Worm (Caenorhabditis elegans) whole organism, midembryonic: ENCODE results near the gene C04G6.4.
"Not testable (repeated sequence)": the region's sequence is repeated elsewhere in the genome, so short reads cannot be mapped to it uniquely, and the experiment has no call there.

Experiments used
- T22C8.4 ChIP-seq: fragments of 200-800 bp; sonication (Bioruptor generic); IDR thresholded peaks from 2 replicates; pipeline ENCODE4 v1.3.6; 2022; ENCODE audit warnings: missing genetic modification characterization, missing compliant biosample characterization
- cog-1 ChIP-seq: sonication (generic microtip); optimal IDR thresholded peaks from 2 replicates; lab custom pipeline; 2016; ENCODE audit warnings: missing genetic modification characterization, missing compliant biosample characterization
- flt-1 ChIP-seq: fragments of 200-800 bp; sonication (Bioruptor generic); IDR thresholded peaks from 2 replicates; pipeline ENCODE4 v1.3.6; 2022; ENCODE audit warnings: missing genetic modification characterization, missing compliant biosample characterization
- klf-2 ChIP-seq: fragments of 200-800 bp; sonication (Bioruptor generic); conservative IDR thresholded peaks from 2 replicates; pipeline ENCODE4 v1.3.6; 2022; ENCODE audit warnings: missing genetic modification reagents, missing genetic modification characterization, missing compliant biosample characterization
- med-1 ChIP-seq: sonication (generic microtip); optimal IDR thresholded peaks from 2 replicates; lab custom pipeline; 2017; ENCODE audit warnings: missing genetic modification characterization, mild to moderate bottlenecking, missing compliant biosample characterization, antibody characterized with exemption, missing genetic modification reagents; ENCODE audit not compliant: insufficient read depth
- ref-1 ChIP-seq: fragments of 200-800 bp; sonication (Bioruptor generic); conservative IDR thresholded peaks from 2 replicates; pipeline ENCODE4 v1.3.6; 2022; ENCODE audit warnings: missing genetic modification reagents, missing genetic modification characterization, missing compliant biosample characterization
- tab-1 ChIP-seq: fragments of 200-800 bp; sonication (Bioruptor generic); IDR thresholded peaks from 2 replicates; pipeline ENCODE4 v1.3.6; 2022; ENCODE audit warnings: missing genetic modification characterization, missing compliant biosample characterization
- ztf-23 ChIP-seq: fragments of 200-800 bp; sonication (Bioruptor generic); IDR thresholded peaks from 2 replicates; pipeline ENCODE4 v1.3.6; 2022; ENCODE audit warnings: missing genetic modification reagents, missing genetic modification characterization, missing compliant biosample characterization
- ztf-29 ChIP-seq: fragments of 200-800 bp; sonication (Bioruptor generic); IDR thresholded peaks from 2 replicates; pipeline ENCODE4 v1.3.6; 2022; ENCODE audit warnings: missing genetic modification reagents, missing genetic modification characterization, missing compliant biosample characterization

C04G6.4 gene

ce11 chrII:5083341-5083740 lies at the start of gene C04G6.4:
Gene C04G6.4, minus strand, starts transcription at chrII:5083441.
- TF ChIP-seq klf-2 (GFP tag; lab: Robert Waterston, UW), result no peak
- no peak for TF ChIP-seq ztf-23 (GFP tag; lab: Robert Waterston, UW)
- TF ChIP-seq flt-1, result no peak
- no peak for TF ChIP-seq ztf-29 (GFP tag; lab: Robert Waterston, UW)
- TF ChIP-seq T22C8.4 (GFP tag; lab: Robert Waterston, UW), result no peak

ce11 chrII:5131800-5132199 lies 48.6 kb upstream of the C04G6.4 start:
- no peak for TF ChIP-seq T22C8.4 (GFP tag; lab: Robert Waterston, UW)
- TF ChIP-seq ztf-23 (GFP tag; lab: Robert Waterston, UW), result no peak
- no peak for TF ChIP-seq cog-1
- no peak for TF ChIP-seq klf-2 (GFP tag; lab: Robert Waterston, UW)
- TF ChIP-seq med-1 (GFP tag; lab: Kevin White, UChicago), result no peak
- TF ChIP-seq tab-1, result no peak
- TF ChIP-seq ref-1 (GFP tag; lab: Robert Waterston, UW), result no peak
- no peak for TF ChIP-seq ztf-29 (GFP tag; lab: Robert Waterston, UW)
- no peak for TF ChIP-seq flt-1

- TF ChIP-seq T22C8.4 (GFP tag; lab: Robert Waterston, UW) (no peak), tab-1 (no peak), flt-1 (no peak), klf-2 (GFP tag; lab: Robert Waterston, UW) (no peak), ztf-29 (GFP tag; lab: Robert Waterston, UW) (no peak), ref-1 (GFP tag; lab: Robert Waterston, UW) (no peak), cog-1 (no peak), med-1 (GFP tag; lab: Kevin White, UChicago) (no peak)
Measured at ce11 chrII:5130081-5130480, 46.8 kb upstream of the C04G6.4 start, which contains the start of gene lgc-56. Gene lgc-56, plus strand, starts transcription at chrII:5130381.

ce11 chrII:5120612-5121011 lies 37.4 kb upstream of the C04G6.4 start:
- no peak for TF ChIP-seq ref-1 (GFP tag; lab: Robert Waterston, UW)
- TF ChIP-seq tab-1, result no peak
- TF ChIP-seq klf-2 (GFP tag; lab: Robert Waterston, UW), result no peak
- TF ChIP-seq cog-1, result no peak
- TF ChIP-seq T22C8.4 (GFP tag; lab: Robert Waterston, UW), result no peak
- no peak for TF ChIP-seq med-1 (GFP tag; lab: Kevin White, UChicago)
- TF ChIP-seq ztf-29 (GFP tag; lab: Robert Waterston, UW), result no peak
- no peak for TF ChIP-seq ztf-23 (GFP tag; lab: Robert Waterston, UW)
- TF ChIP-seq flt-1, result no peak

ce11 chrII:5115733-5116132 lies 32.5 kb upstream of the C04G6.4 start, which contains the start of gene srsy-1:
Gene srsy-1, plus strand, starts transcription at chrII:5116033.
- TF ChIP-seq klf-2 (GFP tag; lab: Robert Waterston, UW), result no peak
- no peak for TF ChIP-seq tab-1
- TF ChIP-seq flt-1, result no peak
- TF ChIP-seq T22C8.4 (GFP tag; lab: Robert Waterston, UW), result no peak
- TF ChIP-seq cog-1, result no peak
- no peak for TF ChIP-seq ref-1 (GFP tag; lab: Robert Waterston, UW)
- no peak for TF ChIP-seq med-1 (GFP tag; lab: Kevin White, UChicago)

ce11 chrII:5115235-5115634 lies 32.0 kb upstream of the C04G6.4 start, which contains the start of gene msp-74:
Gene msp-74, minus strand, starts transcription at chrII:5115335.
- TF ChIP-seq ztf-23, ref-1, klf-2 (GFP tag; lab: Robert Waterston, UW): not testable (repeated sequence)

- TF ChIP-seq med-1 (GFP tag; lab: Kevin White, UChicago) (no peak), klf-2 (GFP tag; lab: Robert Waterston, UW) (no peak), ztf-29 (GFP tag; lab: Robert Waterston, UW) (no peak), tab-1 (no peak), ztf-23 (GFP tag; lab: Robert Waterston, UW) (no peak)
Measured at ce11 chrII:5112082-5112481, 28.8 kb upstream of the C04G6.4 start, which contains the start of gene F09C12.8. Gene F09C12.8, plus strand, starts transcription at chrII:5112382.

- TF ChIP-seq cog-1 (no peak), ztf-29 (GFP tag; lab: Robert Waterston, UW) (no peak), klf-2 (GFP tag; lab: Robert Waterston, UW) (no peak), T22C8.4 (GFP tag; lab: Robert Waterston, UW) (no peak), ztf-23 (GFP tag; lab: Robert Waterston, UW) (no peak), ref-1 (GFP tag; lab: Robert Waterston, UW) (no peak), med-1 (GFP tag; lab: Kevin White, UChicago) (no peak), tab-1 (no peak), flt-1 (no peak)
Measured at ce11 chrII:5109693-5110092, 26.5 kb upstream of the C04G6.4 start, which contains the start of gene F09C12.2. Gene F09C12.2, plus strand, starts transcription at chrII:5110012.

- TF ChIP-seq cog-1 (peak; percentile 91), T22C8.4 (GFP tag; lab: Robert Waterston, UW) (peak; percentile 94), ref-1 (GFP tag; lab: Robert Waterston, UW) (peak; percentile 97), tab-1 (peak; percentile 98), ztf-23 (GFP tag; lab: Robert Waterston, UW) (peak; percentile 96), flt-1 (peak; percentile 99), med-1 (GFP tag; lab: Kevin White, UChicago) (peak; percentile 90), ztf-29 (GFP tag; lab: Robert Waterston, UW) (peak; percentile 98), klf-2 (GFP tag; lab: Robert Waterston, UW) (peak; percentile 95)
Measured at ce11 chrII:5105020-5105419, 21.8 kb upstream of the C04G6.4 start.
